Worm (Caenorhabditis elegans) whole organism, L2 larva: ENCODE data around the gene sftb-1.

ENCODE experiments used
- C34F6.9 ChIP-seq: fragments of 150-350 bp; optimal IDR thresholded peaks from 2 replicates; lab custom pipeline; 2014; ENCODE audit warnings: missing biosample characterization, missing genetic modification characterization
- F13H6.1 ChIP-seq: sonication (generic microtip); optimal IDR thresholded peaks from 2 replicates; lab custom pipeline; 2016; ENCODE audit warnings: missing genetic modification characterization, missing compliant biosample characterization
- R02D3.7 ChIP-seq: fragments of 150-350 bp; optimal IDR thresholded peaks from 2 replicates; lab custom pipeline; 2014; ENCODE audit warnings: missing biosample characterization, missing genetic modification characterization
- Y55F3AM.14 ChIP-seq: fragments of 200-800 bp; sonication (Bioruptor generic); optimal IDR thresholded peaks from 2 replicates; lab custom pipeline; 2018; ENCODE audit warnings: mild to moderate bottlenecking, missing genetic modification characterization, missing compliant biosample characterization
- ZK546.5 ChIP-seq: sonication (generic microtip); optimal IDR thresholded peaks from 2 replicates; lab custom pipeline; 2017; ENCODE audit warnings: missing biosample characterization, missing genetic modification characterization
- alr-1 ChIP-seq: fragments of 150-350 bp; optimal IDR thresholded peaks from 2 replicates; lab custom pipeline; 2014; ENCODE audit warnings: missing biosample characterization, missing genetic modification characterization
- aly-2 ChIP-seq: fragments of 150-350 bp; optimal IDR thresholded peaks from 2 replicates; lab custom pipeline; 2014; ENCODE audit warnings: missing biosample characterization, missing genetic modification characterization
- blmp-1 ChIP-seq: sonication (generic microtip); optimal IDR thresholded peaks from 2 replicates; lab custom pipeline; 2017; ENCODE audit warnings: missing genetic modification characterization, mild to moderate bottlenecking, missing compliant biosample characterization, antibody characterized with exemption, moderate library complexity; ENCODE audit not compliant: insufficient read depth
- ceh-16 ChIP-seq: fragments of 150-350 bp; optimal IDR thresholded peaks from 2 replicates; lab custom pipeline; 2014; ENCODE audit warnings: missing biosample characterization, missing genetic modification characterization
- ceh-82 ChIP-seq: fragments of 150-350 bp; optimal IDR thresholded peaks from 2 replicates; lab custom pipeline; 2014; ENCODE audit warnings: missing biosample characterization, missing genetic modification characterization
- crh-2 ChIP-seq: sonication (generic microtip); optimal IDR thresholded peaks from 2 replicates; lab custom pipeline; 2017; ENCODE audit warnings: missing biosample characterization, missing genetic modification characterization
- dmd-4 ChIP-seq: sonication (generic microtip); optimal IDR thresholded peaks from 2 replicates; lab custom pipeline; 2017; ENCODE audit warnings: missing biosample characterization, missing genetic modification characterization
- elt-1 ChIP-seq: fragments of 150-350 bp; optimal IDR thresholded peaks from 2 replicates; lab custom pipeline; 2014; ENCODE audit warnings: missing biosample characterization, missing genetic modification characterization
- elt-3 ChIP-seq: sonication (generic microtip); optimal IDR thresholded peaks from 2 replicates; lab custom pipeline; 2017; ENCODE audit warnings: missing biosample characterization, missing genetic modification characterization
- fos-1 ChIP-seq: fragments of 150-350 bp; optimal IDR thresholded peaks from 2 replicates; lab custom pipeline; 2014; ENCODE audit warnings: missing biosample characterization, missing genetic modification characterization
- lin-11 ChIP-seq: fragments of 150-350 bp; sonication (generic microtip); optimal IDR thresholded peaks from 2 replicates; lab custom pipeline; 2014; ENCODE audit warnings: missing biosample characterization, missing genetic modification characterization, inconsistent platforms, mixed read lengths
- lsy-2 ChIP-seq, 2 experiments: fragments of 150-350 bp in 1 of 2; sonication (generic microtip) in 1 of 2; optimal IDR thresholded peaks; 2 replicates each; lab custom pipeline; 2014 to 2017; ENCODE audit warnings: missing biosample characterization in 2 of 2, missing genetic modification characterization in 2 of 2
- mab-5 ChIP-seq: fragments of 150-350 bp; optimal IDR thresholded peaks from 2 replicates; lab custom pipeline; 2014; ENCODE audit warnings: missing biosample characterization, missing genetic modification characterization
- mbf-1 ChIP-seq: sonication (generic microtip); optimal IDR thresholded peaks from 2 replicates; lab custom pipeline; 2017; ENCODE audit warnings: missing biosample characterization, missing genetic modification characterization
- mdl-1 ChIP-seq, 2 experiments: fragments of 150-350 bp in 1 of 2; sonication (generic microtip) in 1 of 2; optimal IDR thresholded peaks; 2 replicates each; lab custom pipeline; 2017; ENCODE audit warnings: missing biosample characterization in 2 of 2, missing genetic modification characterization in 2 of 2
- nhr-10 ChIP-seq: sonication (generic microtip); optimal IDR thresholded peaks from 2 replicates; lab custom pipeline; 2017; ENCODE audit warnings: missing biosample characterization, missing genetic modification characterization
- nhr-11 ChIP-seq: fragments of 150-350 bp; optimal IDR thresholded peaks from 2 replicates; lab custom pipeline; 2014; ENCODE audit warnings: missing biosample characterization, missing genetic modification characterization
- nhr-12 ChIP-seq: fragments of 150-350 bp; optimal IDR thresholded peaks from 2 replicates; lab custom pipeline; 2014; ENCODE audit warnings: missing biosample characterization, missing genetic modification characterization
- nhr-129 ChIP-seq: fragments of 150-350 bp; optimal IDR thresholded peaks from 2 replicates; lab custom pipeline; 2014; ENCODE audit warnings: missing biosample characterization, missing genetic modification characterization
- nhr-21 ChIP-seq: fragments of 150-350 bp; optimal IDR thresholded peaks from 2 replicates; lab custom pipeline; 2014; ENCODE audit warnings: missing biosample characterization, missing genetic modification characterization
- nhr-237 ChIP-seq: fragments of 150-350 bp; optimal IDR thresholded peaks from 2 replicates; lab custom pipeline; 2014; ENCODE audit warnings: missing biosample characterization, missing genetic modification characterization
- nhr-25 ChIP-seq: fragments of 150-350 bp; sonication (generic microtip); optimal IDR thresholded peaks from 3 replicates; lab custom pipeline; 2014; ENCODE audit warnings: missing biosample characterization, missing genetic modification characterization
- nhr-6 ChIP-seq: fragments of 150-350 bp; optimal IDR thresholded peaks from 2 replicates; lab custom pipeline; 2014; ENCODE audit warnings: missing biosample characterization, missing genetic modification characterization
- nhr-77 ChIP-seq: fragments of 150-350 bp; optimal IDR thresholded peaks from 2 replicates; lab custom pipeline; 2014; ENCODE audit warnings: missing biosample characterization, missing genetic modification characterization
- sem-4 ChIP-seq: fragments of 150-350 bp; optimal IDR thresholded peaks from 2 replicates; lab custom pipeline; 2014; ENCODE audit warnings: missing biosample characterization, missing genetic modification reagents, missing genetic modification characterization
- skn-1 ChIP-seq: sonication (generic microtip); optimal IDR thresholded peaks from 2 replicates; lab custom pipeline; 2017; ENCODE audit warnings: missing biosample characterization, missing genetic modification characterization
- sma-3 ChIP-seq: sonication (generic microtip); optimal IDR thresholded peaks from 2 replicates; lab custom pipeline; 2016; ENCODE audit warnings: missing genetic modification reagents, missing genetic modification characterization, missing compliant biosample characterization
- sma-9 ChIP-seq, 2 experiments: fragments of 150-350 bp in 1 of 2; sonication (generic microtip) in 1 of 2; optimal IDR thresholded peaks; 2 replicates each; lab custom pipeline; 2014 to 2016; ENCODE audit warnings: missing genetic modification characterization in 2 of 2, mild to moderate bottlenecking in 1 of 2, missing biosample characterization in 1 of 2, missing compliant biosample characterization in 1 of 2, missing genetic modification reagents in 1 of 2, moderate library complexity in 1 of 2
- unc-39 ChIP-seq: fragments of 150-350 bp; optimal IDR thresholded peaks from 2 replicates; lab custom pipeline; 2014; ENCODE audit warnings: missing biosample characterization, missing genetic modification characterization
- unc-62 ChIP-seq: fragments of 150-350 bp; optimal IDR thresholded peaks from 2 replicates; lab custom pipeline; 2014; ENCODE audit warnings: missing biosample characterization, missing genetic modification reagents, missing genetic modification characterization
- zag-1 ChIP-seq: fragments of 150-350 bp; optimal IDR thresholded peaks from 2 replicates; lab custom pipeline; 2014; ENCODE audit warnings: missing biosample characterization, missing genetic modification characterization
- ztf-1 ChIP-seq: fragments of 200-800 bp; sonication (Bioruptor generic); conservative IDR thresholded peaks from 2 replicates; pipeline ENCODE4 v1.3.6; 2022; ENCODE audit warnings: missing genetic modification characterization, missing compliant biosample characterization
- ztf-11 ChIP-seq: sonication (generic microtip); optimal IDR thresholded peaks from 2 replicates; lab custom pipeline; 2017; ENCODE audit warnings: missing biosample characterization, missing genetic modification characterization
- ztf-4 ChIP-seq: fragments of 150-350 bp; optimal IDR thresholded peaks from 2 replicates; lab custom pipeline; 2014; ENCODE audit warnings: missing biosample characterization, missing genetic modification characterization

Gene sftb-1

ce11 chrIII:4263048-4263447, 6.0 kb downstream of the sftb-1 start, which contains the start of gene T08A11.1:
T08A11.1 (minus strand) TSS chrIII:4263148.
- no peak for TF ChIP-seq unc-62 (GFP tag; lab: Kevin White, UChicago)
- no peak for TF ChIP-seq mbf-1 (tag; lab: Kevin White, UChicago)
- TF ChIP-seq sma-3 (GFP tag; lab: Kevin White, UChicago): no peak
- TF ChIP-seq elt-1 (tag; lab: Kevin White, UChicago): no peak
- no peak for TF ChIP-seq C34F6.9
- TF ChIP-seq ztf-11: no peak
- no peak for TF ChIP-seq unc-39 (tag; lab: Kevin White, UChicago)
- TF ChIP-seq ceh-16 (tag; lab: Kevin White, UChicago): no peak
- TF ChIP-seq ceh-82 (tag; lab: Kevin White, UChicago): no peak
- no peak for TF ChIP-seq nhr-10
- no peak for TF ChIP-seq alr-1
- TF ChIP-seq nhr-237 (tag; lab: Kevin White, UChicago): no peak
- no peak for TF ChIP-seq sma-9 (GFP tag; optimal IDR thresholded peaks at IDR 0.05; lab: Kevin White, UChicago)
- TF ChIP-seq sma-9 (tag; optimal IDR thresholded peaks at IDR 0.05; lab: Kevin White, UChicago): no peak
- no peak for TF ChIP-seq nhr-11
- no peak for TF ChIP-seq lsy-2 (tag; optimal IDR thresholded peaks at IDR 0.05; lab: Kevin White, UChicago)
- no peak for TF ChIP-seq nhr-25 (tag; lab: Kevin White, UChicago)
- no peak for TF ChIP-seq nhr-12
- no peak for TF ChIP-seq skn-1
- TF ChIP-seq nhr-21 (tag; lab: Kevin White, UChicago): no peak
- no peak for TF ChIP-seq elt-3 (tag; lab: Kevin White, UChicago)

- TF ChIP-seq lin-11 (tag; lab: Kevin White, UChicago): no peak
- TF ChIP-seq ZK546.5 (tag; lab: Kevin White, UChicago): no peak
- TF ChIP-seq nhr-237 (tag; lab: Kevin White, UChicago): no peak
- no peak for TF ChIP-seq dmd-4 (tag; lab: Kevin White, UChicago)
- TF ChIP-seq lsy-2 (tag; optimal IDR thresholded peaks at IDR 0.05; lab: Kevin White, UChicago): no peak
- no peak for TF ChIP-seq unc-39 (tag; lab: Kevin White, UChicago)
- no peak for TF ChIP-seq ztf-11
- TF ChIP-seq blmp-1: no peak
- no peak for TF ChIP-seq fos-1
- no peak for TF ChIP-seq F13H6.1 (tag; lab: Kevin White, UChicago)
- TF ChIP-seq elt-3 (tag; lab: Kevin White, UChicago): no peak
- TF ChIP-seq nhr-6 (tag; lab: Kevin White, UChicago): no peak
- no peak for TF ChIP-seq ztf-1 (GFP tag; lab: Robert Waterston, UW)
- no peak for TF ChIP-seq mdl-1 (tag; optimal IDR thresholded peaks at IDR 0.05; lab: Kevin White, UChicago)
- TF ChIP-seq skn-1: no peak
- no peak for TF ChIP-seq nhr-21 (tag; lab: Kevin White, UChicago)
- no peak for TF ChIP-seq sem-4
- no peak for TF ChIP-seq aly-2
- TF ChIP-seq, all 48 proteins: peak for 0
These were observed 11.2 kb downstream of the sftb-1 start for ce11 chrIII:4257896-4258295.

DNA sequence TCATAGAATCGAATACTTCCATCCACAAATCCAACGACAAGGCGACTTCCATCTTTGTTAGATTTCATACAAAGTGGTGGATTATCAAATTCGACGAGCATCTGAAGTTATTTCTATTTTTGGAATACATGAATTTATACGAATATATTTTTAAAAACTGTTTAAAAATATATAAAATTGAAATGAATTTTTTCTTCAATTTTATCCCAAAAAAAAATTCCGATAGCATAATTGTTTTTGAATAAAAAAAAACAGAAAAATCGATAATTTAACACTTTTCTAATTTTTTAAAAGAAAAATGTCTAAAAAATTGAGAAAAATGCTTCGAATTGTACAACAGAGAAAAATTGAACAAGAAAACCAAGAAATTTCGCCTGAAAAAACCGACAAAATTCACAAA, 21.5 kb downstream of the sftb-1 start, which contains the start of gene Y44F5A.1:
Gene Y44F5A.1, minus strand, starts transcription at position 101 of the 400 bp plus-strand sequence.
- TF ChIP-seq ZK546.5 (tag; lab: Kevin White, UChicago) (no peak), sem-4 (no peak), mbf-1 (tag; lab: Kevin White, UChicago) (no peak), zag-1 (tag; lab: Kevin White, UChicago) (no peak)

- TF ChIP-seq elt-3 (tag; lab: Kevin White, UChicago) (no peak), ztf-1 (GFP tag; lab: Robert Waterston, UW) (no peak), nhr-129 (tag; lab: Kevin White, UChicago) (no peak), nhr-11 (no peak), mab-5 (tag; lab: Kevin White, UChicago) (no peak), unc-62 (GFP tag; lab: Kevin White, UChicago) (no peak), ztf-4 (tag; lab: Kevin White, UChicago) (no peak), unc-39 (tag; lab: Kevin White, UChicago) (no peak), nhr-25 (tag; lab: Kevin White, UChicago) (no peak), sem-4 (no peak), crh-2 (tag; lab: Kevin White, UChicago) (no peak), Y55F3AM.14 (GFP tag; lab: Kevin White, UChicago) (no peak), nhr-6 (tag; lab: Kevin White, UChicago) (no peak), nhr-77 (tag; lab: Kevin White, UChicago) (no peak), elt-1 (tag; lab: Kevin White, UChicago) (no peak), R02D3.7 (tag; lab: Kevin White, UChicago) (no peak)
These were observed 24.8 kb downstream of the sftb-1 start, which contains the start of gene zhit-2 for ce11 chrIII:4244285-4244684. zhit-2 (minus strand) TSS chrIII:4244385.
